Fruit fly (Drosophila melanogaster) whole organism, embryonic: ENCODE measurements around the gene CG10035.
A peak's percentile ranks its signal among the peaks of the same experiment; 100 is the strongest.

Experiments used
- CG8290 ChIP-seq, 3 experiments: fragments of 200-800 bp; sonication (Bioruptor generic); optimal IDR thresholded peaks; 2 replicates each; lab custom pipeline; 2016 to 2019; ENCODE audit warnings: missing biosample characterization in 3 of 3, missing genetic modification characterization in 3 of 3, mild to moderate bottlenecking in 2 of 3, moderate library complexity in 1 of 3
- CG9817 ChIP-seq: fragments of 200-800 bp; sonication (Bioruptor generic); optimal IDR thresholded peaks from 2 replicates; lab custom pipeline; 2018; ENCODE audit warnings: missing biosample characterization, mild to moderate bottlenecking, missing genetic modification characterization, moderate library complexity
- Deaf1 ChIP-seq: fragments of 200-800 bp; optimal IDR thresholded peaks from 3 replicates; lab custom pipeline; 2019; ENCODE audit warnings: missing biosample characterization, mild to moderate bottlenecking, missing genetic modification characterization, moderate library complexity
- Hr78 ChIP-seq, 2 experiments: fragments of 200-800 bp in 1 of 2; fragments of >200 bp in 1 of 2; sonication (Bioruptor generic) in 1 of 2; optimal IDR thresholded peaks; 2 replicates each; lab custom pipeline; 2017 to 2019; ENCODE audit warnings: missing biosample characterization in 2 of 2, missing genetic modification characterization in 2 of 2, mild to moderate bottlenecking in 1 of 2, moderate library complexity in 1 of 2
- p53 ChIP-seq: fragments of 200-800 bp; sonication (Bioruptor generic); optimal IDR thresholded peaks from 2 replicates; lab custom pipeline; 2016; ENCODE audit warnings: missing biosample characterization, missing genetic modification characterization
- slbo ChIP-seq: fragments of 200-800 bp; sonication (Bioruptor generic); IDR thresholded peaks from 2 replicates; pipeline ENCODE4 v1.3.6; 2022; ENCODE audit warnings: missing biosample characterization, missing genetic modification characterization
- trem ChIP-seq: fragments of 200-800 bp; optimal IDR thresholded peaks from 3 replicates; lab custom pipeline; 2019; ENCODE audit warnings: missing biosample characterization, mild to moderate bottlenecking, missing genetic modification characterization, moderate library complexity

dm6 chr3R:12356044-12356443 lies 26.4 kb downstream of the CG10035 start, which contains the start of gene MBD-R2:
- no peak for TF ChIP-seq CG8290 (GFP tag; optimal IDR thresholded peaks at IDR 0.05; lab: Kevin White, UChicago)
- no peak for TF ChIP-seq CG8290 (tag; optimal IDR thresholded peaks at IDR 0.05; lab: Kevin White, UChicago)
- TF ChIP-seq p53 = no peak
- no peak for TF ChIP-seq Hr78 (GFP tag; optimal IDR thresholded peaks at IDR 0.05; lab: Kevin White, UChicago)
- no peak for TF ChIP-seq CG9817 (tag; lab: Kevin White, UChicago)
- no peak for TF ChIP-seq slbo (GFP tag; lab: Robert Waterston, UW)
- no peak for TF ChIP-seq Deaf1
- peak; percentile 63 for TF ChIP-seq trem (tag; lab: Kevin White, UChicago)
